Worm (Caenorhabditis elegans): Measurements from ENCODE around the gene R02D3.8.

- TF ChIP-seq dao-5 (tag; optimal IDR thresholded peaks at IDR 0.05) (no peak), him-1 (tag; optimal IDR thresholded peaks at IDR 0.05) (no peak), W03F9.2 (tag; optimal IDR thresholded peaks at IDR 0.05) (no peak)
Measured at ce11 chrIV:266148-266547, 9.1 kb upstream of the R02D3.8 start, which contains the start of gene T21D12.12.
